Worm (Caenorhabditis elegans) whole organism, mixed stage, embryonic: Measurements from ENCODE around the gene H37A05.4.

ENCODE experiments used
- M03D4.4 ChIP-seq: sonication (generic microtip); optimal IDR thresholded peaks from 2 replicates; lab custom pipeline; 2017; ENCODE audit warnings: mild to moderate bottlenecking, missing genetic modification characterization, missing compliant biosample characterization
- bed-3 ChIP-seq: fragments of 200-800 bp; sonication (Bioruptor generic); optimal IDR thresholded peaks from 3 replicates; lab custom pipeline; 2018; ENCODE audit warnings: mild to moderate bottlenecking, missing genetic modification characterization, moderate library complexity, missing compliant biosample characterization
- blmp-1 ChIP-seq: fragments of 150-350 bp; optimal IDR thresholded peaks from 2 replicates; lab custom pipeline; 2014; ENCODE audit warnings: missing biosample characterization, missing genetic modification characterization
- ceh-39 ChIP-seq: fragments of 150-350 bp; optimal IDR thresholded peaks from 2 replicates; lab custom pipeline; 2014; ENCODE audit warnings: missing biosample characterization, missing genetic modification characterization
- ceh-43 ChIP-seq: fragments of 200-800 bp; sonication (Bioruptor generic); optimal IDR thresholded peaks from 2 replicates; lab custom pipeline; 2018; ENCODE audit warnings: mild to moderate bottlenecking, missing genetic modification characterization, moderate library complexity, missing compliant biosample characterization
- ceh-83 ChIP-seq: fragments of 200-800 bp; sonication (Bioruptor generic); optimal IDR thresholded peaks from 2 replicates; lab custom pipeline; 2018; ENCODE audit warnings: mild to moderate bottlenecking, missing genetic modification characterization, missing compliant biosample characterization
- ces-1 ChIP-seq: fragments of 150-350 bp; optimal IDR thresholded peaks from 2 replicates; lab custom pipeline; 2014; ENCODE audit warnings: missing biosample characterization, missing genetic modification reagents, missing genetic modification characterization
- drap-1 ChIP-seq: fragments of 200-800 bp; sonication (Bioruptor generic); optimal IDR thresholded peaks from 3 replicates; lab custom pipeline; 2018; ENCODE audit warnings: mild to moderate bottlenecking, missing genetic modification characterization, missing compliant biosample characterization
- elt-1 ChIP-seq: sonication (generic microtip); optimal IDR thresholded peaks from 2 replicates; lab custom pipeline; 2017; ENCODE audit warnings: missing genetic modification characterization, mild to moderate bottlenecking, missing compliant biosample characterization, antibody characterized with exemption, moderate library complexity, borderline replicate concordance; ENCODE audit not compliant: insufficient read depth
- elt-3 ChIP-seq: fragments of 150-350 bp; optimal IDR thresholded peaks from 2 replicates; lab custom pipeline; 2014; ENCODE audit warnings: missing biosample characterization, missing genetic modification characterization
- flh-1 ChIP-seq: fragments of 200-800 bp; sonication (Bioruptor generic); optimal IDR thresholded peaks from 2 replicates; lab custom pipeline; 2018; ENCODE audit warnings: mild to moderate bottlenecking, missing genetic modification characterization, moderate library complexity, missing compliant biosample characterization
- ham-2 ChIP-seq: fragments of 200-800 bp; sonication (Bioruptor generic); optimal IDR thresholded peaks from 2 replicates; lab custom pipeline; 2018; ENCODE audit warnings: mild to moderate bottlenecking, missing genetic modification characterization, missing compliant biosample characterization
- hlh-1 ChIP-seq: fragments of 150-350 bp; optimal IDR thresholded peaks from 2 replicates; lab custom pipeline; 2014; ENCODE audit warnings: missing biosample characterization, missing genetic modification reagents, missing genetic modification characterization
- lin-13 ChIP-seq: fragments of 150-350 bp; optimal IDR thresholded peaks from 2 replicates; lab custom pipeline; 2014; ENCODE audit warnings: missing biosample characterization, missing genetic modification characterization
- lin-32 ChIP-seq: fragments of 200-800 bp; sonication (Bioruptor generic); optimal IDR thresholded peaks from 2 replicates; lab custom pipeline; 2018; ENCODE audit warnings: mild to moderate bottlenecking, missing genetic modification characterization, missing compliant biosample characterization
- lsy-2 ChIP-seq: fragments of 150-350 bp; optimal IDR thresholded peaks from 2 replicates; lab custom pipeline; 2014; ENCODE audit warnings: missing biosample characterization, missing genetic modification characterization
- mab-5 ChIP-seq: fragments of 150-350 bp; optimal IDR thresholded peaks from 2 replicates; lab custom pipeline; 2014; ENCODE audit warnings: missing biosample characterization, missing genetic modification characterization
- mep-1 ChIP-seq: fragments of 150-350 bp; optimal IDR thresholded peaks from 2 replicates; lab custom pipeline; 2017; ENCODE audit warnings: missing biosample characterization, missing genetic modification reagents, missing genetic modification characterization, inconsistent platforms
- nhr-12 ChIP-seq: fragments of 150-350 bp; optimal IDR thresholded peaks from 2 replicates; lab custom pipeline; 2014; ENCODE audit warnings: missing biosample characterization, missing genetic modification characterization
- nhr-2 ChIP-seq: fragments of 150-350 bp; optimal IDR thresholded peaks from 2 replicates; lab custom pipeline; 2014; ENCODE audit warnings: missing biosample characterization, missing genetic modification characterization
- nhr-237 ChIP-seq: fragments of 150-350 bp; optimal IDR thresholded peaks from 2 replicates; lab custom pipeline; 2014; ENCODE audit warnings: missing biosample characterization, missing genetic modification characterization
- nhr-76 ChIP-seq: sonication (generic microtip); optimal IDR thresholded peaks from 2 replicates; lab custom pipeline; 2017; ENCODE audit warnings: missing biosample characterization, missing genetic modification characterization
- pha-4 ChIP-seq: fragments of 150-350 bp; optimal IDR thresholded peaks from 2 replicates; lab custom pipeline; 2018; ENCODE audit warnings: missing biosample characterization, missing genetic modification reagents, missing genetic modification characterization
- sem-2 ChIP-seq: fragments of 200-800 bp; sonication (Bioruptor generic); optimal IDR thresholded peaks from 2 replicates; lab custom pipeline; 2018; ENCODE audit warnings: mild to moderate bottlenecking, missing genetic modification characterization, missing compliant biosample characterization
- snpc-4 ChIP-seq: fragments of 150-350 bp; optimal IDR thresholded peaks from 2 replicates; lab custom pipeline; 2014; ENCODE audit warnings: missing biosample characterization, missing genetic modification characterization
- sptf-1 ChIP-seq: sonication (generic microtip); optimal IDR thresholded peaks from 2 replicates; lab custom pipeline; 2017; ENCODE audit warnings: mild to moderate bottlenecking, missing genetic modification characterization, moderate library complexity, missing compliant biosample characterization
- tbx-8 ChIP-seq: fragments of 200-800 bp; sonication (Bioruptor generic); optimal IDR thresholded peaks from 2 replicates; lab custom pipeline; 2018; ENCODE audit warnings: mild to moderate bottlenecking, missing genetic modification characterization, moderate library complexity, missing compliant biosample characterization
- unc-39 ChIP-seq: fragments of 150-350 bp; optimal IDR thresholded peaks from 2 replicates; lab custom pipeline; 2014; ENCODE audit warnings: missing biosample characterization, missing genetic modification characterization
- unc-62 ChIP-seq: fragments of 150-350 bp; optimal IDR thresholded peaks from 2 replicates; lab custom pipeline; 2014; ENCODE audit warnings: missing biosample characterization, missing genetic modification reagents, missing genetic modification characterization
- zip-8 ChIP-seq: fragments of 150-350 bp; optimal IDR thresholded peaks from 2 replicates; lab custom pipeline; 2014; ENCODE audit warnings: missing biosample characterization, missing genetic modification characterization
- ztf-11 ChIP-seq: fragments of 150-350 bp; optimal IDR thresholded peaks from 2 replicates; lab custom pipeline; 2014; ENCODE audit warnings: missing biosample characterization, missing genetic modification characterization

The H37A05.4 gene

DNA sequence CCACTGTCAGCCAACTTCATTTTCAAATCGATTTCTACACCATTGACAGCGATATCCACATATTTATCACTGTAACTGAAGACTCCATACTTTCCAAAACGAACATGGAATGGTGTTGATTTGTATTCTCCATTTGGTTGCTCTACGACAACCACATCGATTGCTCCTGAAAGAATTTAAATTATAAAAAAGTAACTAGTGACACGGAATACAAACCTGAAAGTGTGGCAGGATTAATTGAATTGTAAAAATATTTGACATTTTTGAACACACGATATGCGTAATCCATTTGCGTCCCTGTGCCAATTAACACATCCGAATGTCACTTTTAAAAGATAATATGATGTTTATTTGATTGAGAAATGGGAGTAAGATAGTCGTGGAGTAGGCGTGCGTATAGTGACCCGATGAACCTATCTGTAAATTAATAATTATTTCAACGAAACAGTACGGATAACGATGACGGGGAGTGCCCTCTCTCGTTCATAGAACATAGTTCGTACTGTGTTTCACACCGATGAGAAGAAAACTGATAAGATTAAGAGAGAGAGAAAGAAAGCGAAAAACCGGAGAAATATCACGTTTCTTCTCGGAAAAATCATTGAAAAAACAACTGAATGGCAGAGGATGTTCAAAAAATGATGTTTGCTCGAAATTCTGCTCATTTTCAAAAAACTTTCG lies 4.3 kb upstream of the H37A05.4 start, which contains the start of gene lpin-1:
lpin-1 (minus strand) TSS at position 417 of the 681 bp plus-strand sequence.
- TF ChIP-seq unc-62 (no peak), lin-13 (tag; lab: Kevin White, UChicago) (no peak), zip-8 (tag; lab: Kevin White, UChicago) (no peak), ztf-11 (tag; lab: Kevin White, UChicago) (no peak), nhr-2 (tag; lab: Kevin White, UChicago) (no peak), bed-3 (no peak), drap-1 (GFP tag; lab: Kevin White, UChicago) (no peak), sem-2 (no peak), elt-1 (tag; lab: Kevin White, UChicago) (no peak), ham-2 (GFP tag; lab: Kevin White, UChicago) (no peak), sptf-1 (tag; lab: Kevin White, UChicago) (no peak), hlh-1 (tag; lab: Kevin White, UChicago) (no peak), flh-1 (GFP tag; lab: Kevin White, UChicago) (no peak), snpc-4 (tag; lab: Kevin White, UChicago) (no peak), ceh-43 (GFP tag; lab: Kevin White, UChicago) (no peak), pha-4 (no peak), tbx-8 (GFP tag; lab: Kevin White, UChicago) (no peak), lsy-2 (tag; lab: Kevin White, UChicago) (no peak), ceh-39 (tag; lab: Kevin White, UChicago) (no peak), unc-39 (no peak)

DNA sequence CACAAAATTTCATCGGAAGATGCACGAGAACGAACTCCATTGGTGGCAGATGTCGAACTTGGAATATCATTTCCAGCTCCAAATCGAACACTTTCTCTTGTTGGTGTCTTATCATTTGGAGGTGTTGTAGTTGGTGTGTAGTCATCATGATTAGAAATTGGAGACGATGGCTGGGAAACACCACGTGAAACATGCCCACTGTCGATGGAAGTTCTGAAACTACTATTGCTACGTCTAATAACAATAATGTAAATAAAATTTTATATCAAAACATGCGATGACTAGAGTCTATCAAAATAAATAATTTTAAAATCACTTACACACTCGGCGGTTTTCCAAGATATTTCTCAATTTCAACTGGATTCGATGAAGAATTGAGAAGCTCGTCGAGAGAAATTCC lies 2.7 kb upstream of the H37A05.4 start:
- no peak for TF ChIP-seq ces-1 (GFP tag; lab: Kevin White, UChicago)
- TF ChIP-seq elt-3 (tag; lab: Kevin White, UChicago) = no peak
- TF ChIP-seq drap-1 (GFP tag; lab: Kevin White, UChicago) = no peak
- no peak for TF ChIP-seq mab-5 (tag; lab: Kevin White, UChicago)
- no peak for TF ChIP-seq unc-62
- no peak for TF ChIP-seq nhr-12 (tag; lab: Kevin White, UChicago)
- TF ChIP-seq unc-39 = no peak
- no peak for TF ChIP-seq ceh-39 (tag; lab: Kevin White, UChicago)
- no peak for TF ChIP-seq sptf-1 (tag; lab: Kevin White, UChicago)
- no peak for TF ChIP-seq flh-1 (GFP tag; lab: Kevin White, UChicago)
- TF ChIP-seq nhr-237 (tag; lab: Kevin White, UChicago) = no peak
- no peak for TF ChIP-seq mep-1 (tag; lab: Kevin White, UChicago)
- TF ChIP-seq M03D4.4 = no peak
- no peak for TF ChIP-seq lsy-2 (tag; lab: Kevin White, UChicago)
- no peak for TF ChIP-seq nhr-2 (tag; lab: Kevin White, UChicago)
- TF ChIP-seq ceh-83 (GFP tag; lab: Kevin White, UChicago) = no peak
- no peak for TF ChIP-seq lin-32

DNA sequence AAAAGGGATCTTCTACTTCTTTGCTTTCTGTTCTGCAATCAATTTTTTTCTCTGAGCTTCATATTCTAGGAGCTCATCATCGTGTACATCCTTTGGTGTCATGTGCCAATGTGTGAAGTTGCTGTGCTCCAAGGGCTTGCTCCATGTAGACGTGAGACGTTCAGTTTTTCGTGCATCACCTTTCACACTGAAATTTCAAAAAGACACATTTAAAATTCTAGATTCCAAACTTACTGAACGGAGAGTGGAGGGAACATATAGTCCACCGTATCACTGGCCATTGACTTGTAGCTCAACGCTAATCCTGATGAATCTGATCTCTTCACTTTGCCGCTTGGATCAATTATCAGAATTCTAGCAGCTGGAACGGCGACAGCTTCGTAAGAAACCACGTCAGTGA lies 1.2 kb upstream of the H37A05.4 start:
- TF ChIP-seq snpc-4 (tag; lab: Kevin White, UChicago) = no peak
- no peak for TF ChIP-seq mab-5 (tag; lab: Kevin White, UChicago)
- TF ChIP-seq sem-2 = no peak
- no peak for TF ChIP-seq ceh-39 (tag; lab: Kevin White, UChicago)
- TF ChIP-seq unc-39 = no peak
- no peak for TF ChIP-seq lin-32
- no peak for TF ChIP-seq lin-13 (tag; lab: Kevin White, UChicago)
- no peak for TF ChIP-seq ham-2 (GFP tag; lab: Kevin White, UChicago)
- TF ChIP-seq blmp-1 (tag; lab: Kevin White, UChicago) = no peak
- no peak for TF ChIP-seq pha-4
- TF ChIP-seq ceh-43 (GFP tag; lab: Kevin White, UChicago) = no peak
- no peak for TF ChIP-seq ces-1 (GFP tag; lab: Kevin White, UChicago)
- TF ChIP-seq nhr-12 (tag; lab: Kevin White, UChicago) = no peak
- TF ChIP-seq ceh-83 (GFP tag; lab: Kevin White, UChicago) = no peak
- TF ChIP-seq lsy-2 (tag; lab: Kevin White, UChicago) = no peak
- TF ChIP-seq tbx-8 (GFP tag; lab: Kevin White, UChicago) = no peak
- no peak for TF ChIP-seq unc-62
- no peak for TF ChIP-seq sptf-1 (tag; lab: Kevin White, UChicago)
- no peak for TF ChIP-seq mep-1 (tag; lab: Kevin White, UChicago)

DNA sequence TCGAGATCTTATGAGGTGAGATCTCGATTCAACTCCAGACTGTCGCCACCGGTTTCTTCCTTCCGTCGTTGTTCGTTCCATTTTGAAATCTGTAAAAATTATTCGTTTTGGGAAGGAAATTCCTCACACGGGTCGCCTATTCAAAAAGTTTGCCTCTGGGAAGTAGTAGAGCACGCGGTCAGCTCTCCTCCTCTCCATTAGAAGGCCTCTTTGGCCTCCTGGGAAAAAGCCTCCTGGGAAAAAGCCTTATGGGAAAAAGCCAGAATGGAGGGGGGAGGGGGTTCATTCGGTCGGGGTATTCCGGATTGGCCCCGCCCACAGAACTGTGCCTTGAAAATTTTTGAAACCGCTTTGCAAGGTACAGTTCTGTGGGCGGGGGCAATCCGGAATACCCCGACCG lies 2.0 kb downstream of the H37A05.4 start:
- no peak for TF ChIP-seq nhr-76 (tag; lab: Kevin White, UChicago)
- no peak for TF ChIP-seq ces-1 (GFP tag; lab: Kevin White, UChicago)
- no peak for TF ChIP-seq lin-32
- no peak for TF ChIP-seq M03D4.4
- TF ChIP-seq unc-62 = no peak
- no peak for TF ChIP-seq tbx-8 (GFP tag; lab: Kevin White, UChicago)
- TF ChIP-seq sptf-1 (tag; lab: Kevin White, UChicago) = no peak
- TF ChIP-seq zip-8 (tag; lab: Kevin White, UChicago) = no peak
- no peak for TF ChIP-seq lin-13 (tag; lab: Kevin White, UChicago)
- TF ChIP-seq, all 35 proteins: peak for 0
